Worm (Caenorhabditis elegans): ENCODE results near the gene K02D10.2.

DNA sequence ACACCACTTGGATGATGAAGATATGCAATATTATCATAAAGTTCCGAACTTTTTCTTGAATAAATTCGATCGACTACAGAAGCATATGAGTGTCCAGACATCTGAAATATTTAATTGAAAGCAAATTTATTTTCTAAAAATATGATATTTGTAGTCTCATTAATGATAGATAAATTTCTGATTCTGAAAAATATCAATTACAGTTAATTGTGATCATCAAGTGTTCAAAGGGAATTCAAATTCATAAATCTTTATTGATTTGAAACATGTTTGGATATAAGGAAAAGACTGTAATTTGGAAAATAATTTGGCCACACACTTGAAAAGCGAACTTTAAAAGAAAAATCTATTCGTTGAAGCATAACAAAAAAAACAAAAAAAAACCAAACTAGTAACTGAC lies 36.2 kb upstream of the K02D10.2 start, which contains the start of gene F54F2.7:
- TF ChIP-seq ceh-22 (tag; optimal IDR thresholded peaks at IDR 0.05) (no peak), fkh-10 (GFP tag; optimal IDR thresholded peaks at IDR 0.05) (no peak), pha-2 (tag; optimal IDR thresholded peaks at IDR 0.05) (no peak), unc-3 (GFP tag; conservative IDR thresholded peaks at IDR 0.05) (no peak), unc-3 (tag; optimal IDR thresholded peaks at IDR 0.05) (no peak), unc-55 (GFP tag; optimal IDR thresholded peaks at IDR 0.05) (no peak), F13H6.1 (tag; optimal IDR thresholded peaks at IDR 0.05) (no peak), rnt-1 (tag; optimal IDR thresholded peaks at IDR 0.05) (no peak), pha-4 (tag; optimal IDR thresholded peaks at IDR 0.05) (no peak), ama-1 (optimal IDR thresholded peaks at IDR 0.05) (no peak), unc-42 (tag; optimal IDR thresholded peaks at IDR 0.05) (no peak), pax-1 (tag; optimal IDR thresholded peaks at IDR 0.05) (no peak), npax-4 (tag; optimal IDR thresholded peaks at IDR 0.05) (no peak), lim-6 (tag; optimal IDR thresholded peaks at IDR 0.05) (no peak), ceh-9 (tag; optimal IDR thresholded peaks at IDR 0.05) (no peak)
